Worm (Caenorhabditis elegans) whole organism, L2 larva: Measurements from ENCODE around the gene F01G10.9.

Source experiments
- R02D3.7 ChIP-seq: fragments of 150-350 bp; optimal IDR thresholded peaks from 2 replicates; lab custom pipeline; 2014; ENCODE audit warnings: missing biosample characterization, missing genetic modification characterization
- alr-1 ChIP-seq: fragments of 150-350 bp; optimal IDR thresholded peaks from 2 replicates; lab custom pipeline; 2014; ENCODE audit warnings: missing biosample characterization, missing genetic modification characterization
- aly-2 ChIP-seq: fragments of 150-350 bp; optimal IDR thresholded peaks from 2 replicates; lab custom pipeline; 2014; ENCODE audit warnings: missing biosample characterization, missing genetic modification characterization
- ama-1 ChIP-seq: fragments of 150-350 bp; optimal IDR thresholded peaks from 2 replicates; lab custom pipeline; 2018; ENCODE audit warnings: inconsistent platforms
- fos-1 ChIP-seq: fragments of 150-350 bp; optimal IDR thresholded peaks from 2 replicates; lab custom pipeline; 2014; ENCODE audit warnings: missing biosample characterization, missing genetic modification characterization
- lsy-2 ChIP-seq, 2 experiments: fragments of 150-350 bp in 1 of 2; sonication (generic microtip) in 1 of 2; optimal IDR thresholded peaks; 2 replicates each; lab custom pipeline; 2014 to 2017; ENCODE audit warnings: missing biosample characterization in 2 of 2, missing genetic modification characterization in 2 of 2
- nhr-12 ChIP-seq: fragments of 150-350 bp; optimal IDR thresholded peaks from 2 replicates; lab custom pipeline; 2014; ENCODE audit warnings: missing biosample characterization, missing genetic modification characterization
- nhr-129 ChIP-seq: fragments of 150-350 bp; optimal IDR thresholded peaks from 2 replicates; lab custom pipeline; 2014; ENCODE audit warnings: missing biosample characterization, missing genetic modification characterization
- nhr-237 ChIP-seq: fragments of 150-350 bp; optimal IDR thresholded peaks from 2 replicates; lab custom pipeline; 2014; ENCODE audit warnings: missing biosample characterization, missing genetic modification characterization
- nhr-25 ChIP-seq: fragments of 150-350 bp; sonication (generic microtip); optimal IDR thresholded peaks from 3 replicates; lab custom pipeline; 2014; ENCODE audit warnings: missing biosample characterization, missing genetic modification characterization
- skn-1 ChIP-seq: sonication (generic microtip); optimal IDR thresholded peaks from 2 replicates; lab custom pipeline; 2017; ENCODE audit warnings: missing biosample characterization, missing genetic modification characterization
- snpc-4 ChIP-seq: fragments of 150-350 bp; optimal IDR thresholded peaks from 2 replicates; lab custom pipeline; 2014; ENCODE audit warnings: missing biosample characterization, missing genetic modification characterization
- unc-39 ChIP-seq: fragments of 150-350 bp; optimal IDR thresholded peaks from 2 replicates; lab custom pipeline; 2014; ENCODE audit warnings: missing biosample characterization, missing genetic modification characterization
- ztf-4 ChIP-seq: fragments of 150-350 bp; optimal IDR thresholded peaks from 2 replicates; lab custom pipeline; 2014; ENCODE audit warnings: missing biosample characterization, missing genetic modification characterization

ce11 chrIV:10286655-10287054 lies 27.2 kb upstream of the F01G10.9 start, which contains the start of gene ebax-1:
- TF ChIP-seq ama-1 (lab: Kevin White, UChicago) (no peak), nhr-129 (tag; lab: Kevin White, UChicago) (no peak), aly-2 (tag; lab: Kevin White, UChicago) (no peak), nhr-12 (tag; lab: Kevin White, UChicago) (no peak), nhr-237 (tag; lab: Kevin White, UChicago) (no peak), unc-39 (tag; lab: Kevin White, UChicago) (no peak), ztf-4 (tag; lab: Kevin White, UChicago) (no peak), nhr-25 (tag; lab: Kevin White, UChicago) (no peak), R02D3.7 (tag; lab: Kevin White, UChicago) (no peak), fos-1 (tag; lab: Kevin White, UChicago) (no peak), snpc-4 (tag; lab: Kevin White, UChicago) (no peak), lsy-2 (tag; optimal IDR thresholded peaks at IDR 0.05; lab: Kevin White, UChicago) (no peak), skn-1 (tag; lab: Kevin White, UChicago) (no peak), alr-1 (no peak)
